Fruit fly (Drosophila melanogaster) whole organism, embryonic: ENCODE data around the gene CG42395.

Source experiments
- Awh ChIP-seq: fragments of 200-800 bp; sonication (Bioruptor generic); IDR thresholded peaks from 2 replicates; pipeline ENCODE4, ENCODE4 v1.3.6; 2022; ENCODE audit warnings: missing biosample characterization, missing genetic modification characterization
- Bgb ChIP-seq: fragments of 200-800 bp; sonication (Bioruptor generic); IDR thresholded peaks from 2 replicates; pipeline ENCODE4 v1.3.6; 2022; ENCODE audit warnings: missing biosample characterization, missing genetic modification characterization; ENCODE audit not compliant: partially characterized antibody
- CG10267 ChIP-seq: fragments of 200-800 bp; sonication (Bioruptor generic); optimal IDR thresholded peaks from 2 replicates; lab custom pipeline; 2018; ENCODE audit warnings: missing biosample characterization, mild to moderate bottlenecking, missing genetic modification characterization, moderate library complexity
- CG11398 ChIP-seq: fragments of 200-800 bp; sonication (Bioruptor generic); optimal IDR thresholded peaks from 2 replicates; lab custom pipeline; 2016; ENCODE audit warnings: missing biosample characterization, missing genetic modification characterization
- CG12659 ChIP-seq: fragments of 200-800 bp; sonication (Bioruptor generic); optimal IDR thresholded peaks from 3 replicates; lab custom pipeline; 2017; ENCODE audit warnings: mild to moderate bottlenecking, missing biosample characterization, missing genetic modification reagents, missing genetic modification characterization
- CG13287 ChIP-seq: fragments of 200-800 bp; sonication (Bioruptor generic); IDR thresholded peaks from 2 replicates; pipeline ENCODE4 v1.3.6; 2022; ENCODE audit warnings: missing biosample characterization, missing genetic modification characterization; ENCODE audit not compliant: partially characterized antibody
- CG13624 ChIP-seq: fragments of 200-800 bp; sonication (Bioruptor generic); optimal IDR thresholded peaks from 2 replicates; lab custom pipeline; 2016; ENCODE audit warnings: missing biosample characterization, missing genetic modification characterization
- CG15514 ChIP-seq: fragments of 200-800 bp; sonication (Bioruptor generic); optimal IDR thresholded peaks from 3 replicates; lab custom pipeline; 2017; ENCODE audit warnings: missing biosample characterization, missing genetic modification characterization, mild to moderate bottlenecking, moderate library complexity, missing genetic modification reagents
- CG17186 ChIP-seq: fragments of 200-800 bp; sonication (Bioruptor generic); optimal IDR thresholded peaks from 3 replicates; lab custom pipeline; 2017; ENCODE audit warnings: missing biosample characterization, missing genetic modification reagents, missing genetic modification characterization
- CG17829 ChIP-seq: fragments of 200-800 bp; optimal IDR thresholded peaks from 2 replicates; lab custom pipeline; 2019; ENCODE audit warnings: missing biosample characterization, mild to moderate bottlenecking, missing genetic modification characterization, moderate library complexity
- CG1792 ChIP-seq: fragments of 200-800 bp; sonication (Bioruptor generic); optimal IDR thresholded peaks from 2 replicates; lab custom pipeline; 2016; ENCODE audit warnings: missing biosample characterization, missing genetic modification characterization
- CG2116 ChIP-seq: fragments of 200-800 bp; sonication (Bioruptor generic); optimal IDR thresholded peaks from 3 replicates; lab custom pipeline; 2018; ENCODE audit warnings: missing biosample characterization, mild to moderate bottlenecking, missing genetic modification characterization
- CG2678 ChIP-seq: fragments of 200-800 bp; sonication (Bioruptor generic); optimal IDR thresholded peaks from 3 replicates; lab custom pipeline; 2019; ENCODE audit warnings: missing biosample characterization, mild to moderate bottlenecking, missing genetic modification characterization, moderate library complexity
- CG30020 ChIP-seq: fragments of 200-800 bp; optimal IDR thresholded peaks from 2 replicates; lab custom pipeline; 2019; ENCODE audit warnings: missing biosample characterization, mild to moderate bottlenecking, missing genetic modification characterization, moderate library complexity
- CG31441 ChIP-seq: fragments of 200-800 bp; sonication (Bioruptor generic); IDR thresholded peaks from 2 replicates; pipeline ENCODE4 v1.3.6; 2022; ENCODE audit warnings: missing biosample characterization, missing genetic modification characterization
- CG33213 ChIP-seq: fragments of 200-800 bp; sonication (Bioruptor generic); optimal IDR thresholded peaks from 3 replicates; lab custom pipeline; 2016; ENCODE audit warnings: missing biosample characterization, missing genetic modification characterization
- CG4282 ChIP-seq: fragments of 200-800 bp; sonication (Bioruptor generic); optimal IDR thresholded peaks from 2 replicates; lab custom pipeline; 2016; ENCODE audit warnings: missing biosample characterization, missing genetic modification characterization
- CG4617 ChIP-seq: fragments of 200-800 bp; sonication (Bioruptor generic); optimal IDR thresholded peaks from 3 replicates; lab custom pipeline; 2016; ENCODE audit warnings: missing biosample characterization, missing genetic modification characterization, borderline replicate concordance
- CG6683 ChIP-seq: fragments of 200-800 bp; sonication (Bioruptor generic); optimal IDR thresholded peaks from 2 replicates; lab custom pipeline; 2017; ENCODE audit warnings: missing biosample characterization, mild to moderate bottlenecking, missing genetic modification characterization, missing genetic modification reagents
- CTCF ChIP-seq: fragments of 200-800 bp; sonication (Bioruptor generic); optimal IDR thresholded peaks from 2 replicates; lab custom pipeline; 2017; ENCODE audit warnings: missing biosample characterization, mild to moderate bottlenecking, missing genetic modification characterization, moderate library complexity
- Deaf1 ChIP-seq: fragments of 200-800 bp; optimal IDR thresholded peaks from 3 replicates; lab custom pipeline; 2019; ENCODE audit warnings: missing biosample characterization, mild to moderate bottlenecking, missing genetic modification characterization, moderate library complexity
- E2f2 ChIP-seq: fragments of 200-800 bp; sonication (Bioruptor generic); IDR thresholded peaks from 2 replicates; pipeline ENCODE4 v1.3.6; 2022; ENCODE audit warnings: missing biosample characterization, missing genetic modification characterization
- Ets97D ChIP-seq: fragments of 200-800 bp; sonication (Bioruptor generic); optimal IDR thresholded peaks from 3 replicates; lab custom pipeline; 2016; ENCODE audit warnings: missing biosample characterization, missing genetic modification characterization
- HmgZ ChIP-seq: fragments of 200-800 bp; sonication (Bioruptor generic); optimal IDR thresholded peaks from 2 replicates; lab custom pipeline; 2018; ENCODE audit warnings: missing biosample characterization, mild to moderate bottlenecking, missing genetic modification characterization
- Hr78 ChIP-seq, 2 experiments: fragments of 200-800 bp in 1 of 2; fragments of >200 bp in 1 of 2; sonication (Bioruptor generic) in 1 of 2; optimal IDR thresholded peaks; 2 replicates each; lab custom pipeline; 2017 to 2019; ENCODE audit warnings: missing biosample characterization in 2 of 2, missing genetic modification characterization in 2 of 2, mild to moderate bottlenecking in 1 of 2, moderate library complexity in 1 of 2
- Lhr ChIP-seq: fragments of 200-800 bp; sonication (Bioruptor generic); optimal IDR thresholded peaks from 3 replicates; lab custom pipeline; 2017; ENCODE audit warnings: mild to moderate bottlenecking, missing biosample characterization, missing genetic modification reagents, missing genetic modification characterization
- MBD-R2 ChIP-seq: fragments of 200-800 bp; sonication (Bioruptor generic); IDR thresholded peaks from 2 replicates; pipeline ENCODE4 v1.3.6; 2022; ENCODE audit warnings: missing biosample characterization, missing genetic modification characterization
- Mrtf ChIP-seq: fragments of 200-800 bp; sonication (Bioruptor generic); IDR thresholded peaks from 3 replicates; pipeline ENCODE4 v1.3.6; 2022; ENCODE audit warnings: missing biosample characterization, missing genetic modification characterization
- Pdp1 ChIP-seq, 2 experiments: fragments of 200-800 bp; sonication (Bioruptor generic); optimal IDR thresholded peaks; 3 replicates each; lab custom pipeline; 2016; ENCODE audit warnings: missing biosample characterization in 2 of 2, missing genetic modification characterization in 2 of 2, mild to moderate bottlenecking in 1 of 2, moderate library complexity in 1 of 2
- Sin3A ChIP-seq: fragments of >200 bp; optimal IDR thresholded peaks from 2 replicates; lab custom pipeline; 2018
- Sry-β ChIP-seq: fragments of 200-800 bp; sonication (Bioruptor generic); optimal IDR thresholded peaks from 2 replicates; lab custom pipeline; 2018; ENCODE audit warnings: missing biosample characterization, mild to moderate bottlenecking, missing genetic modification characterization, moderate library complexity
- chinmo ChIP-seq: fragments of 200-800 bp; sonication (Bioruptor generic); IDR thresholded peaks from 4 replicates; pipeline ENCODE4 v1.3.6; 2022; ENCODE audit warnings: missing biosample characterization, missing genetic modification characterization; ENCODE audit not compliant: partially characterized antibody
- crol ChIP-seq: fragments of 200-800 bp; sonication (Bioruptor generic); IDR thresholded peaks from 2 replicates; pipeline ENCODE4 v1.3.6; 2022; ENCODE audit warnings: missing biosample characterization, missing genetic modification characterization
- dm ChIP-seq: fragments of 200-800 bp; sonication (Bioruptor generic); optimal IDR thresholded peaks from 3 replicates; lab custom pipeline; 2016; ENCODE audit warnings: missing biosample characterization, missing genetic modification characterization
- ftz-f1 ChIP-seq: fragments of 200-800 bp; sonication (Bioruptor generic); optimal IDR thresholded peaks from 2 replicates; lab custom pipeline; 2016; ENCODE audit warnings: missing biosample characterization, missing genetic modification characterization
- gem ChIP-seq: fragments of 200-800 bp; sonication (Bioruptor generic); optimal IDR thresholded peaks from 2 replicates; lab custom pipeline; 2019; ENCODE audit warnings: missing biosample characterization, mild to moderate bottlenecking, missing genetic modification characterization, moderate library complexity
- gfzf ChIP-seq: fragments of 200-800 bp; sonication (Bioruptor generic); optimal IDR thresholded peaks from 2 replicates; lab custom pipeline; 2016; ENCODE audit warnings: missing biosample characterization, mild to moderate bottlenecking, missing genetic modification characterization, moderate library complexity
- klu ChIP-seq: fragments of 200-800 bp; sonication (Bioruptor generic); IDR thresholded peaks from 2 replicates; pipeline ENCODE4 v1.3.6; 2022; ENCODE audit warnings: missing biosample characterization, missing genetic modification characterization
- nom ChIP-seq: fragments of 200-800 bp; sonication (Bioruptor generic); optimal IDR thresholded peaks from 2 replicates; lab custom pipeline; 2017; ENCODE audit warnings: missing biosample characterization, missing genetic modification characterization, mild to moderate bottlenecking, moderate library complexity, missing genetic modification reagents
- pita ChIP-seq: fragments of 200-800 bp; sonication (Bioruptor generic); optimal IDR thresholded peaks from 2 replicates; lab custom pipeline; 2017; ENCODE audit warnings: missing biosample characterization, mild to moderate bottlenecking, missing genetic modification characterization
- pzg ChIP-seq: fragments of 200-800 bp; sonication (Bioruptor generic); optimal IDR thresholded peaks from 3 replicates; lab custom pipeline; 2018; ENCODE audit warnings: missing biosample characterization, mild to moderate bottlenecking, missing genetic modification characterization, moderate library complexity
- row ChIP-seq: fragments of 200-800 bp; sonication (Bioruptor generic); IDR thresholded peaks from 3 replicates; pipeline ENCODE4 v1.3.6; 2022; ENCODE audit warnings: missing biosample characterization, missing genetic modification characterization
- sens ChIP-seq: fragments of 200-800 bp; sonication (Bioruptor generic); peaks from one replicate; lab custom pipeline; 2016; ENCODE audit warnings: missing biosample characterization, missing genetic modification characterization
- sisA ChIP-seq: fragments of 200-800 bp; sonication (Bioruptor generic); IDR thresholded peaks from 2 replicates; pipeline ENCODE4 v1.3.6; 2022; ENCODE audit warnings: missing biosample characterization, missing genetic modification characterization
- sqz ChIP-seq: fragments of 200-800 bp; sonication (Bioruptor generic); optimal IDR thresholded peaks from 3 replicates; lab custom pipeline; 2018; ENCODE audit warnings: missing biosample characterization, mild to moderate bottlenecking, missing genetic modification characterization
- stwl ChIP-seq: fragments of 200-800 bp; sonication (Bioruptor generic); optimal IDR thresholded peaks from 3 replicates; lab custom pipeline; 2018; ENCODE audit warnings: missing biosample characterization, mild to moderate bottlenecking, missing genetic modification characterization, moderate library complexity
- trem ChIP-seq: fragments of 200-800 bp; optimal IDR thresholded peaks from 3 replicates; lab custom pipeline; 2019; ENCODE audit warnings: missing biosample characterization, mild to moderate bottlenecking, missing genetic modification characterization, moderate library complexity
- tx ChIP-seq: fragments of 200-800 bp; sonication (Bioruptor generic); optimal IDR thresholded peaks from 2 replicates; lab custom pipeline; 2016; ENCODE audit warnings: missing biosample characterization, missing genetic modification characterization
- vvl ChIP-seq: fragments of 200-800 bp; sonication (Bioruptor generic); IDR thresholded peaks from 2 replicates; pipeline ENCODE4 v1.3.6; 2022; ENCODE audit warnings: missing biosample characterization, missing genetic modification characterization

The CG42395 gene

DNA sequence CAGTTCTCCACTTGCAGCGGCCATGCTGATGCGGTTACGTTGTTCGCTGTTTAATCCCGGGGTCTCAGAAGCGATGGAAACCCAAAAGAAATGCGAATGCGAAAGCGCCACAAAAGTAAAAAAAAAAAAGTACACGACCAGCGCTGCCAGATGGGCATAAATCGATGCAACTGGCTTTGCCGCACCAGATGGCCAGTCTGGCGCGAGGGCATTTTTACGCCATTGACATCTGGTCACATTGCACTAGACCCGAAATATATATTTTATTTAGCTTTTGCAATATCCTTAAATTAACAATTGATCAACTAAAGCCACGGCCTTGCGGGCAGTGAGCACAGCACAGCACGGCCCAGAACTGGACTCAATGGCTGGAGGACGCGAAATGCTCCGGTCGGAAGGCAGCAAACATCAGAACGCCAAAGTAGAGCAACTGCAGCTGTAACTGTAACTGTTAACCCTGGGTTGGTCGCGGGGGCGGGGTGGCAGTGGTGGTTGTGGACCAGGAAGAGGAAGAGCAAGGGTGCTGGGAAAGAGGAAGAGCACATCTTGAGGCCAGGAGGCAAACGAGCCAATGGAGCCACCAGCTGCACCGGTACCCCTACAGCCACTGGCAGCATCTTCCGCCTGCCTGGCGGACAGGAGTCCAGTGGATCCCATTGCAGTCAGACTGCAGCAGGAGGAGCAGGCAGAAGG is 32.8 kb upstream of the CG42395 start, which contains the start of the genes LysRS and Hecw (continued):
- TF ChIP-seq dm (peak; percentile 72), vvl (GFP tag; lab: Robert Waterston, UW) (0 out of 2 replicates have a peak, but pooled peaks have one; percentile 19), CG2116 (GFP tag; lab: Kevin White, UChicago) (peak; percentile 37), Hr78 (GFP tag; optimal IDR thresholded peaks at IDR 0.05; lab: Kevin White, UChicago) (no peak), Sry-β (no peak), sqz (GFP tag; lab: Kevin White, UChicago) (peak; percentile 92), CG33213 (peak; percentile 18), Awh (GFP tag; lab: Robert Waterston, UW) (no peak), klu (GFP tag; lab: Robert Waterston, UW) (no peak), Deaf1 (no peak), CG17186 (GFP tag; lab: Kevin White, UChicago) (peak; percentile 52), CG6683 (no peak), Ets97D (peak; percentile 65), CG2678 (tag; lab: Kevin White, UChicago) (no peak), MBD-R2 (GFP tag; lab: Robert Waterston, UW) (peak; percentile 87), chinmo (0 out of 4 replicates have a peak, but pooled peaks have one; percentile 67), CG4617 (peak; percentile 85), CG4282 (GFP tag; lab: Kevin White, UChicago) (peak; percentile 12), CG31441 (GFP tag; lab: Robert Waterston, UW) (no peak), Pdp1 (GFP tag; optimal IDR thresholded peaks at IDR 0.05; lab: Kevin White, UChicago) (peak in 1 of 2 experiments; percentile 39), CG15514 (GFP tag; lab: Kevin White, UChicago) (peak; percentile 74), crol (GFP tag; lab: Robert Waterston, UW) (peak; percentile 88), nom (GFP tag; lab: Kevin White, UChicago) (peak; percentile 49), E2f2 (peak; percentile 70), HmgZ (peak; percentile 44), CG1792 (GFP tag; lab: Kevin White, UChicago) (no peak), pzg (GFP tag; lab: Kevin White, UChicago) (peak; percentile 74), row (0 out of 3 replicates have a peak, but pooled peaks have one; percentile 12), gem (tag; lab: Kevin White, UChicago) (no peak), stwl (tag; lab: Kevin White, UChicago) (peak; percentile 48), sisA (no peak), CG11398 (GFP tag; lab: Kevin White, UChicago) (no peak), CG12659 (GFP tag; lab: Kevin White, UChicago) (peak; percentile 59), ftz-f1 (GFP tag; lab: Kevin White, UChicago) (peak; percentile 39), pita (GFP tag; lab: Kevin White, UChicago) (no peak), CG30020 (tag; lab: Kevin White, UChicago) (peak; percentile 9), Lhr (GFP tag; lab: Kevin White, UChicago) (peak; percentile 71), CG10267 (tag; lab: Kevin White, UChicago) (peak; percentile 36), CTCF (peak; percentile 87), Mrtf (GFP tag; lab: Robert Waterston, UW) (no peak), CG13287 (peak; percentile 31; the same call in 1 of the 2 replicates), gfzf (GFP tag; lab: Kevin White, UChicago) (peak; percentile 89), sens (GFP tag; lab: Kevin White, UChicago) (peak; percentile 34), CG17829 (tag; lab: Kevin White, UChicago) (peak; percentile 25), Sin3A (lab: Kevin White, UChicago) (peak; percentile 78), Bgb (peak; percentile 40; the same call in 1 of the 2 replicates), CG13624 (GFP tag; lab: Kevin White, UChicago) (peak; percentile 13), trem (tag; lab: Kevin White, UChicago) (peak; percentile 50), tx (GFP tag; lab: Kevin White, UChicago) (no peak)
